Fruit fly (Drosophila melanogaster) whole organism, embryonic: ENCODE measurements around the gene eas.

Source experiments
- Abd-B ChIP-seq: fragments of 200-800 bp; sonication (Bioruptor generic); optimal IDR thresholded peaks from 2 replicates; lab custom pipeline; 2018; ENCODE audit warnings: missing biosample characterization, mild to moderate bottlenecking, missing genetic modification characterization, moderate library complexity
- Asciz ChIP-seq: fragments of 200-800 bp; sonication (Bioruptor generic); optimal IDR thresholded peaks from 2 replicates; lab custom pipeline; 2017; ENCODE audit warnings: missing biosample characterization, mild to moderate bottlenecking, missing genetic modification characterization, missing genetic modification reagents
- BtbVII ChIP-seq: fragments of 200-800 bp; sonication (Bioruptor generic); optimal IDR thresholded peaks from 3 replicates; lab custom pipeline; 2017; ENCODE audit warnings: missing biosample characterization, mild to moderate bottlenecking, missing genetic modification characterization
- CG11696 ChIP-seq: fragments of 200-800 bp; sonication (Bioruptor generic); IDR thresholded peaks from 2 replicates; pipeline ENCODE4 v1.3.6; 2022; ENCODE audit warnings: missing biosample characterization, missing genetic modification characterization
- CG12104 ChIP-seq: fragments of 200-800 bp; sonication (Bioruptor generic); optimal IDR thresholded peaks from 3 replicates; lab custom pipeline; 2016; ENCODE audit warnings: missing biosample characterization, missing genetic modification characterization
- CG1233 ChIP-seq: fragments of 200-800 bp; sonication (Bioruptor generic); optimal IDR thresholded peaks from 4 replicates; lab custom pipeline; 2018; ENCODE audit warnings: missing biosample characterization, mild to moderate bottlenecking, missing genetic modification characterization
- CG12744 ChIP-seq: fragments of 200-800 bp; sonication (Bioruptor generic); optimal IDR thresholded peaks from 2 replicates; lab custom pipeline; 2016; ENCODE audit warnings: missing biosample characterization, missing genetic modification characterization
- CG14014 ChIP-seq: fragments of 200-800 bp; sonication (Bioruptor generic); IDR thresholded peaks from 2 replicates; pipeline ENCODE4 v1.3.6; 2022; ENCODE audit warnings: missing biosample characterization, missing genetic modification characterization
- CG16863 ChIP-seq: fragments of 200-800 bp; sonication (Bioruptor generic); optimal IDR thresholded peaks from 3 replicates; lab custom pipeline; 2016; ENCODE audit warnings: missing biosample characterization, missing genetic modification characterization
- CG17186 ChIP-seq: fragments of 200-800 bp; sonication (Bioruptor generic); optimal IDR thresholded peaks from 3 replicates; lab custom pipeline; 2017; ENCODE audit warnings: missing biosample characterization, missing genetic modification reagents, missing genetic modification characterization
- CG17328 ChIP-seq: fragments of 200-800 bp; sonication (Bioruptor generic); IDR thresholded peaks from 2 replicates; pipeline ENCODE4 v1.3.6; 2022; ENCODE audit warnings: missing biosample characterization, missing genetic modification characterization
- CG17361 ChIP-seq: fragments of 200-800 bp; sonication (Bioruptor generic); IDR thresholded peaks from 3 replicates; pipeline ENCODE4 v1.3.6; 2022; ENCODE audit warnings: missing biosample characterization, missing genetic modification characterization
- CG2120 ChIP-seq: fragments of 200-800 bp; sonication (Bioruptor generic); optimal IDR thresholded peaks from 3 replicates; lab custom pipeline; 2016; ENCODE audit warnings: missing biosample characterization, missing genetic modification characterization
- CG3163 ChIP-seq: fragments of 200-800 bp; sonication (Bioruptor generic); optimal IDR thresholded peaks from 3 replicates; lab custom pipeline; 2016; ENCODE audit warnings: missing biosample characterization, missing genetic modification characterization
- CG5953 ChIP-seq: fragments of 200-800 bp; sonication (Bioruptor generic); IDR thresholded peaks from 2 replicates; pipeline ENCODE4 v1.3.6; 2022; ENCODE audit warnings: missing biosample characterization, missing genetic modification characterization
- CG6813 ChIP-seq: fragments of 200-800 bp; sonication (Bioruptor generic); optimal IDR thresholded peaks from 2 replicates; lab custom pipeline; 2017; ENCODE audit warnings: missing biosample characterization, missing genetic modification characterization, mild to moderate bottlenecking, moderate library complexity, missing genetic modification reagents
- CG7839 ChIP-seq: fragments of 200-800 bp; sonication (Bioruptor generic); optimal IDR thresholded peaks from 3 replicates; lab custom pipeline; 2018; ENCODE audit warnings: missing biosample characterization, mild to moderate bottlenecking, missing genetic modification characterization, moderate library complexity
- CG8089 ChIP-seq: fragments of 200-800 bp; sonication (Bioruptor generic); optimal IDR thresholded peaks from 3 replicates; lab custom pipeline; 2016; ENCODE audit warnings: missing biosample characterization, missing genetic modification characterization
- CG8924 ChIP-seq: fragments of 200-800 bp; optimal IDR thresholded peaks from 3 replicates; lab custom pipeline; 2019; ENCODE audit warnings: missing biosample characterization, mild to moderate bottlenecking, missing genetic modification characterization, moderate library complexity
- Doc2 ChIP-seq: fragments of 200-800 bp; sonication (Bioruptor generic); IDR thresholded peaks from 2 replicates; pipeline ENCODE4 v1.3.6; 2022; ENCODE audit warnings: missing biosample characterization, missing genetic modification characterization
- Hand ChIP-seq: fragments of 200-800 bp; sonication (Bioruptor generic); optimal IDR thresholded peaks from 2 replicates; lab custom pipeline; 2017; ENCODE audit warnings: mild to moderate bottlenecking, missing biosample characterization, missing genetic modification reagents, missing genetic modification characterization
- MTF-1 ChIP-seq: fragments of 200-800 bp; sonication (Bioruptor generic); optimal IDR thresholded peaks from 2 replicates; lab custom pipeline; 2018; ENCODE audit warnings: missing biosample characterization, mild to moderate bottlenecking, missing genetic modification characterization, borderline replicate concordance
- Mad ChIP-seq: fragments of 200-800 bp; sonication (Bioruptor generic); optimal IDR thresholded peaks from 2 replicates; lab custom pipeline; 2016; ENCODE audit warnings: missing biosample characterization, missing genetic modification characterization
- NK7.1 ChIP-seq: fragments of 200-800 bp; sonication (Bioruptor generic); optimal IDR thresholded peaks from 3 replicates; lab custom pipeline; 2016; ENCODE audit warnings: missing biosample characterization, missing genetic modification characterization
- Scr ChIP-seq: fragments of 200-800 bp; sonication (Bioruptor generic); IDR thresholded peaks from 2 replicates; pipeline ENCODE4 v1.3.6; 2022; ENCODE audit warnings: missing biosample characterization, missing genetic modification characterization; ENCODE audit not compliant: partially characterized antibody
- Sin3A ChIP-seq: fragments of >200 bp; optimal IDR thresholded peaks from 2 replicates; lab custom pipeline; 2018
- Sry-β ChIP-seq: fragments of 200-800 bp; sonication (Bioruptor generic); optimal IDR thresholded peaks from 2 replicates; lab custom pipeline; 2018; ENCODE audit warnings: missing biosample characterization, mild to moderate bottlenecking, missing genetic modification characterization, moderate library complexity
- TFAM ChIP-seq: fragments of 200-800 bp; sonication (Bioruptor generic); optimal IDR thresholded peaks from 2 replicates; lab custom pipeline; 2017; ENCODE audit warnings: missing biosample characterization, missing genetic modification characterization, inconsistent platforms
- ab ChIP-seq: fragments of 200-800 bp; sonication (Bioruptor generic); optimal IDR thresholded peaks from 2 replicates; lab custom pipeline; 2016; ENCODE audit warnings: missing biosample characterization, missing genetic modification characterization
- amos ChIP-seq: fragments of 200-800 bp; sonication (Bioruptor generic); IDR thresholded peaks from 2 replicates; pipeline ENCODE4 v1.3.6; 2022; ENCODE audit warnings: missing biosample characterization, missing genetic modification characterization; ENCODE audit not compliant: partially characterized antibody
- caup ChIP-seq: fragments of 200-800 bp; sonication (Bioruptor generic); optimal IDR thresholded peaks from 3 replicates; lab custom pipeline; 2017; ENCODE audit warnings: missing biosample characterization, mild to moderate bottlenecking, missing genetic modification characterization, moderate library complexity; ENCODE audit not compliant: severe bottlenecking
- crol ChIP-seq: fragments of 200-800 bp; sonication (Bioruptor generic); IDR thresholded peaks from 2 replicates; pipeline ENCODE4 v1.3.6; 2022; ENCODE audit warnings: missing biosample characterization, missing genetic modification characterization
- en ChIP-seq: fragments of 200-800 bp; sonication (Bioruptor generic); optimal IDR thresholded peaks from 2 replicates; lab custom pipeline; 2016; ENCODE audit warnings: missing biosample characterization, missing genetic modification characterization
- fu2 ChIP-seq: fragments of 200-800 bp; sonication (Bioruptor generic); optimal IDR thresholded peaks from 2 replicates; lab custom pipeline; 2016; ENCODE audit warnings: missing biosample characterization, missing genetic modification characterization
- grn ChIP-seq: fragments of 200-800 bp; sonication (Bioruptor generic); optimal IDR thresholded peaks from 3 replicates; lab custom pipeline; 2017; ENCODE audit warnings: missing biosample characterization, missing genetic modification characterization
- jumu ChIP-seq: fragments of 200-800 bp; sonication (Bioruptor generic); optimal IDR thresholded peaks from 3 replicates; lab custom pipeline; 2016; ENCODE audit warnings: missing biosample characterization, missing genetic modification characterization
- ken ChIP-seq: fragments of 200-800 bp; sonication (Bioruptor generic); IDR thresholded peaks from 3 replicates; pipeline ENCODE4 v1.3.6; 2022; ENCODE audit warnings: missing biosample characterization, missing genetic modification characterization
- klu ChIP-seq: fragments of 200-800 bp; sonication (Bioruptor generic); IDR thresholded peaks from 2 replicates; pipeline ENCODE4 v1.3.6; 2022; ENCODE audit warnings: missing biosample characterization, missing genetic modification characterization
- nmo ChIP-seq: fragments of 200-800 bp; sonication (Bioruptor generic); optimal IDR thresholded peaks from 2 replicates; lab custom pipeline; 2018; ENCODE audit warnings: missing biosample characterization, mild to moderate bottlenecking, missing genetic modification characterization, moderate library complexity
- pan ChIP-seq, 4 experiments: fragments of >200 bp in 3 of 4; fragments of 200-800 bp in 1 of 4; sonication (Bioruptor generic) in 1 of 4; optimal IDR thresholded peaks in 3 of 4; IDR thresholded peaks in 1 of 4; 2 replicates each; pipeline versions ENCODE4 v1.3.6 to Lab custom; 2017 to 2022; ENCODE audit warnings: missing biosample characterization in 2 of 4, missing genetic modification characterization in 2 of 4, mixed read lengths in 1 of 4
- row ChIP-seq: fragments of 200-800 bp; sonication (Bioruptor generic); IDR thresholded peaks from 3 replicates; pipeline ENCODE4 v1.3.6; 2022; ENCODE audit warnings: missing biosample characterization, missing genetic modification characterization
- sc ChIP-seq, 3 experiments: fragments of >200 bp in 2 of 3; fragments of 200-800 bp in 1 of 3; sonication (Bioruptor generic) in 1 of 3; optimal IDR thresholded peaks; 2 replicates in 2 of 3; 3 replicates in 1 of 3; lab custom pipeline; 2017; ENCODE audit warnings: mild to moderate bottlenecking in 1 of 3, missing biosample characterization in 1 of 3, missing genetic modification characterization in 1 of 3, missing genetic modification reagents in 1 of 3
- sisA ChIP-seq: fragments of 200-800 bp; sonication (Bioruptor generic); IDR thresholded peaks from 2 replicates; pipeline ENCODE4 v1.3.6; 2022; ENCODE audit warnings: missing biosample characterization, missing genetic modification characterization
- sqz ChIP-seq: fragments of 200-800 bp; sonication (Bioruptor generic); optimal IDR thresholded peaks from 3 replicates; lab custom pipeline; 2018; ENCODE audit warnings: missing biosample characterization, mild to moderate bottlenecking, missing genetic modification characterization
- tin ChIP-seq: fragments of 200-800 bp; sonication (Bioruptor generic); optimal IDR thresholded peaks from 3 replicates; lab custom pipeline; 2016; ENCODE audit warnings: missing biosample characterization, missing genetic modification characterization
- tll ChIP-seq, 2 experiments: fragments of 200-800 bp in 1 of 2; fragments of >200 bp in 1 of 2; sonication (Bioruptor generic) in 1 of 2; optimal IDR thresholded peaks; 2 replicates each; lab custom pipeline; 2017 to 2019; ENCODE audit warnings: missing biosample characterization in 2 of 2, missing genetic modification characterization in 2 of 2, mild to moderate bottlenecking in 1 of 2, moderate library complexity in 1 of 2
- trem ChIP-seq: fragments of 200-800 bp; optimal IDR thresholded peaks from 3 replicates; lab custom pipeline; 2019; ENCODE audit warnings: missing biosample characterization, mild to moderate bottlenecking, missing genetic modification characterization, moderate library complexity

Gene eas

DNA sequence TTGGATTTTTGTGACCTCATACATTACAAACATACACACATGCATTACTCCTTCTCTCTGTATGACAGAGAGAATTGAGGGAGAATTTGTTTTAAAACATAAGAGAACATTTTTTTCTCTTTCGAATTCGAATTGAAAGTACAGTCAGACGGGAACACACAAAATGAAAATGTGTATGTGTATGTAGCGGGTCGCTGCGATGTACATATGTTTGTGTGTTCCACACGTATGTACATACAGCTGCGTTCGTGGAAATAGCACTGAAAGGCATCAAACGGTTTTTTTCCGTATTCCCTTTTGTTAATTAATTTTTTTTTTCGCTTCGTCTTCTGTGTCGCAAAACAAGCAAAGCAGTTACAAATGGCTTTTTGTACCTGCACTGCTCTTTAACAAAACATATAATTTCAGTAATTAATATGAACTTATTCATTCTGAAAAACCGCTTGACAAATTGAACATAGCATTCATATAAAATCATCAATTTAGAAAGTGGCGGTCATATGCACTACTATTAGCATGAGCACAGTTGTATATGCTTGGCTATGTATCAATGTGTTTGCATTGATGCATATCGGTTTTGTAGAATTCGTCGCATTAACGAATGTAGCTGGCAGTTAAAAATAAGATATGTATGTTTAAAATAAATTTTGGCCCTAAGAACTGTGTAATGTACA, 54.6 kb downstream of the eas start (continued):
- TF ChIP-seq CG16863 (peak; percentile 96), crol (GFP tag; lab: Robert Waterston, UW) (peak; percentile 49; the same call in 1 of the 2 replicates), Asciz (GFP tag; lab: Kevin White, UChicago) (peak; percentile 94), caup (GFP tag; lab: Kevin White, UChicago) (peak; percentile 95), BtbVII (GFP tag; lab: Kevin White, UChicago) (peak; percentile 96), Sin3A (lab: Kevin White, UChicago) (no peak), CG8924 (tag; lab: Kevin White, UChicago) (peak; percentile 98), sqz (peak; percentile 95), row (GFP tag; lab: Robert Waterston, UW) (peak; percentile 95), grn (GFP tag; lab: Kevin White, UChicago) (peak; percentile 91), CG1233 (GFP tag; lab: Kevin White, UChicago) (peak; percentile 97), Sry-β (GFP tag; lab: Kevin White, UChicago) (peak; percentile 69), CG17186 (GFP tag; lab: Kevin White, UChicago) (peak; percentile 82), CG7839 (tag; lab: Kevin White, UChicago) (peak; percentile 98), sisA (peak; percentile 91), CG2120 (GFP tag; lab: Kevin White, UChicago) (peak; percentile 97), CG12744 (GFP tag; lab: Kevin White, UChicago) (peak; percentile 91), trem (peak; percentile 89), tll (GFP tag; optimal IDR thresholded peaks at IDR 0.05; lab: Kevin White, UChicago) (peak in 1 of 2 experiments; percentile 48), Mad (peak; percentile 94), sc (optimal IDR thresholded peaks at IDR 0.05; lab: Kevin White, UChicago) (no peak), sc (GFP tag; optimal IDR thresholded peaks at IDR 0.05; lab: Kevin White, UChicago) (peak; percentile 92), pan (optimal IDR thresholded peaks at IDR 0.05; lab: Kevin White, UChicago) (no peak), pan (GFP tag; optimal IDR thresholded peaks at IDR 0.05 in 1 of 2, IDR thresholded peaks at IDR 0.05 in 1 of 2) (peak in 1 of 2 experiments; percentile 92), CG3163 (GFP tag; lab: Kevin White, UChicago) (peak; percentile 98), amos (no peak), Hand (peak; percentile 96), Doc2 (GFP tag; lab: Robert Waterston, UW) (no peak), CG17361 (peak; percentile 98), CG12104 (GFP tag; lab: Kevin White, UChicago) (peak; percentile 94), CG5953 (GFP tag; lab: Robert Waterston, UW) (peak; percentile 63; the same call in 1 of the 2 replicates), nmo (GFP tag; lab: Kevin White, UChicago) (peak; percentile 98), tin (GFP tag; lab: Kevin White, UChicago) (peak; percentile 93), jumu (GFP tag; lab: Kevin White, UChicago) (peak; percentile 95), ken (peak; percentile 89), NK7.1 (GFP tag; lab: Kevin White, UChicago) (peak; percentile 94), fu2 (GFP tag; lab: Kevin White, UChicago) (peak; percentile 95), ab (peak; percentile 85), CG8089 (GFP tag; lab: Kevin White, UChicago) (peak; percentile 90), MTF-1 (GFP tag; lab: Kevin White, UChicago) (peak; percentile 77), Abd-B (peak; percentile 93), en (peak; percentile 91), CG11696 (peak; percentile 98), CG17328 (GFP tag; lab: Robert Waterston, UW) (peak; percentile 88), klu (peak; percentile 84), Scr (GFP tag; lab: Robert Waterston, UW) (no peak), CG6813 (GFP tag; lab: Kevin White, UChicago) (peak; percentile 95), CG14014 (GFP tag; lab: Robert Waterston, UW) (peak; percentile 89), TFAM (GFP tag; lab: Kevin White, UChicago) (peak; percentile 75)
